Worm (Caenorhabditis elegans): ENCODE results near the gene pqn-54.

pqn-54 gene

ce11 chrV:1488642-1489041 is 23.9 kb downstream of the pqn-54 start:
- TF ChIP-seq alr-1 (tag; optimal IDR thresholded peaks at IDR 0.05) (no peak), C34F6.9 (tag; optimal IDR thresholded peaks at IDR 0.05) (peak; percentile 14)

ce11 chrV:1491510-1491909 is 26.7 kb downstream of the pqn-54 start, which contains the start of gene C38C3.6:
TSS of gene C38C3.6 (minus strand) at chrV:1491610.
- no peak for TF ChIP-seq crh-2 (tag; optimal IDR thresholded peaks at IDR 0.05)
- no peak for TF ChIP-seq nhr-21 (tag; optimal IDR thresholded peaks at IDR 0.05)
- no peak for TF ChIP-seq ZK546.5 (tag; optimal IDR thresholded peaks at IDR 0.05)
- no peak for TF ChIP-seq mbf-1 (tag; optimal IDR thresholded peaks at IDR 0.05)
- no peak for TF ChIP-seq elt-1 (tag; optimal IDR thresholded peaks at IDR 0.05)
- no peak for TF ChIP-seq zag-1 (tag; optimal IDR thresholded peaks at IDR 0.05)
- TF ChIP-seq nhr-77 (tag; optimal IDR thresholded peaks at IDR 0.05) = no peak
- TF ChIP-seq lin-39 (tag; optimal IDR thresholded peaks at IDR 0.05) = no peak
- no peak for TF ChIP-seq snpc-4 (tag; optimal IDR thresholded peaks at IDR 0.05)
- no peak for TF ChIP-seq nhr-237 (tag; optimal IDR thresholded peaks at IDR 0.05)
- no peak for TF ChIP-seq lsy-2 (tag; optimal IDR thresholded peaks at IDR 0.05)
- TF ChIP-seq mab-5 (tag; optimal IDR thresholded peaks at IDR 0.05) = no peak
- no peak for TF ChIP-seq egl-27 (tag; optimal IDR thresholded peaks at IDR 0.05)
- no peak for TF ChIP-seq F13H6.1 (tag; optimal IDR thresholded peaks at IDR 0.05)
- no peak for TF ChIP-seq ceh-82 (tag; optimal IDR thresholded peaks at IDR 0.05)
- no peak for TF ChIP-seq unc-39 (tag; optimal IDR thresholded peaks at IDR 0.05)
- no peak for TF ChIP-seq peb-1 (tag; optimal IDR thresholded peaks at IDR 0.05)
- TF ChIP-seq alr-1 (tag; optimal IDR thresholded peaks at IDR 0.05) = no peak
- no peak for TF ChIP-seq aly-2 (tag; optimal IDR thresholded peaks at IDR 0.05)
- no peak for TF ChIP-seq gmeb-1 (tag; optimal IDR thresholded peaks at IDR 0.05)

- TF ChIP-seq alr-1 (tag; optimal IDR thresholded peaks at IDR 0.05) (no peak), mbf-1 (tag; optimal IDR thresholded peaks at IDR 0.05) (no peak), nhr-129 (tag; optimal IDR thresholded peaks at IDR 0.05) (no peak), peb-1 (tag; optimal IDR thresholded peaks at IDR 0.05) (no peak), nhr-11 (tag; optimal IDR thresholded peaks at IDR 0.05) (no peak), fos-1 (tag; optimal IDR thresholded peaks at IDR 0.05) (no peak), sma-3 (GFP tag; optimal IDR thresholded peaks at IDR 0.05) (no peak), unc-39 (tag; optimal IDR thresholded peaks at IDR 0.05) (no peak), ceh-16 (tag; optimal IDR thresholded peaks at IDR 0.05) (no peak)
Measured at ce11 chrV:1494469-1494868, 29.7 kb downstream of the pqn-54 start, which contains the start of gene spig-7. TSS of gene spig-7 (plus strand) at chrV:1494769.

- no peak for TF ChIP-seq crh-2 (tag; optimal IDR thresholded peaks at IDR 0.05)
- TF ChIP-seq lsy-2 (tag; optimal IDR thresholded peaks at IDR 0.05) = no peak
- no peak for TF ChIP-seq sma-3 (GFP tag; optimal IDR thresholded peaks at IDR 0.05)
- TF ChIP-seq ceh-16 (tag; optimal IDR thresholded peaks at IDR 0.05) = no peak
- no peak for TF ChIP-seq nhr-129 (tag; optimal IDR thresholded peaks at IDR 0.05)
- no peak for TF ChIP-seq nhr-77 (tag; optimal IDR thresholded peaks at IDR 0.05)
- no peak for TF ChIP-seq lin-13 (GFP tag; optimal IDR thresholded peaks at IDR 0.05)
- TF ChIP-seq nhr-10 (tag; optimal IDR thresholded peaks at IDR 0.05) = no peak
- no peak for TF ChIP-seq mab-5 (tag; optimal IDR thresholded peaks at IDR 0.05)
- no peak for TF ChIP-seq dmd-4 (tag; optimal IDR thresholded peaks at IDR 0.05)
- TF ChIP-seq nhr-23 (tag; optimal IDR thresholded peaks at IDR 0.05) = no peak
- TF ChIP-seq blmp-1 (tag; optimal IDR thresholded peaks at IDR 0.05; ENCODE audit: insufficient read depth) = no peak
- TF ChIP-seq lin-11 (tag; optimal IDR thresholded peaks at IDR 0.05) = no peak
- no peak for TF ChIP-seq gmeb-1 (tag; optimal IDR thresholded peaks at IDR 0.05)
- no peak for TF ChIP-seq R02D3.7 (tag; optimal IDR thresholded peaks at IDR 0.05)
- no peak for TF ChIP-seq unc-39 (tag; optimal IDR thresholded peaks at IDR 0.05)
- no peak for TF ChIP-seq egl-27 (tag; optimal IDR thresholded peaks at IDR 0.05)
Measured at ce11 chrV:1495334-1495733, 30.5 kb downstream of the pqn-54 start, which contains the start of gene C38C3.3. TSS of gene C38C3.3 (plus strand) at chrV:1495634.

- TF ChIP-seq fos-1 (tag; optimal IDR thresholded peaks at IDR 0.05) (no peak), nhr-77 (tag; optimal IDR thresholded peaks at IDR 0.05) (no peak), peb-1 (tag; optimal IDR thresholded peaks at IDR 0.05) (no peak), ZK546.5 (tag; optimal IDR thresholded peaks at IDR 0.05) (no peak), lsy-2 (tag; optimal IDR thresholded peaks at IDR 0.05) (no peak), unc-39 (tag; optimal IDR thresholded peaks at IDR 0.05) (no peak), F13H6.1 (tag; optimal IDR thresholded peaks at IDR 0.05) (no peak), lin-13 (GFP tag; optimal IDR thresholded peaks at IDR 0.05) (no peak), sem-4 (tag; optimal IDR thresholded peaks at IDR 0.05) (no peak), mbf-1 (tag; optimal IDR thresholded peaks at IDR 0.05) (no peak), skn-1 (tag; optimal IDR thresholded peaks at IDR 0.05) (no peak), nhr-25 (tag; optimal IDR thresholded peaks at IDR 0.05) (no peak), dmd-4 (tag; optimal IDR thresholded peaks at IDR 0.05) (no peak)
Measured at ce11 chrV:1495752-1496151, 31.0 kb downstream of the pqn-54 start.

Measured in whole organism, L2 larva.